Worm (Caenorhabditis elegans) whole organism, L1 larva: ENCODE results near the gene msa-1.

ENCODE experiments used
- C04F5.9 ChIP-seq: sonication (generic microtip); optimal IDR thresholded peaks from 2 replicates; lab custom pipeline; 2016; ENCODE audit warnings: missing genetic modification characterization, missing compliant biosample characterization
- C34B4.2 ChIP-seq: sonication (generic microtip); optimal IDR thresholded peaks from 2 replicates; lab custom pipeline; 2017; ENCODE audit warnings: mild to moderate bottlenecking, missing genetic modification characterization, missing compliant biosample characterization
- F16B12.6 ChIP-seq: fragments of 150-350 bp; optimal IDR thresholded peaks from 2 replicates; lab custom pipeline; 2014; ENCODE audit warnings: missing biosample characterization, missing genetic modification characterization
- alr-1 ChIP-seq: fragments of 200-800 bp; sonication (Bioruptor generic); optimal IDR thresholded peaks from 2 replicates; lab custom pipeline; 2018; ENCODE audit warnings: borderline replicate concordance, mild to moderate bottlenecking, missing genetic modification characterization, missing compliant biosample characterization
- blmp-1 ChIP-seq: fragments of 150-350 bp; optimal IDR thresholded peaks from 2 replicates; lab custom pipeline; 2014; ENCODE audit warnings: missing biosample characterization, missing genetic modification characterization
- ceh-8 ChIP-seq: fragments of 200-800 bp; sonication (Bioruptor generic); optimal IDR thresholded peaks from 2 replicates; lab custom pipeline; 2018; ENCODE audit warnings: mild to moderate bottlenecking, missing genetic modification characterization, moderate library complexity, missing compliant biosample characterization
- ceh-88 ChIP-seq: fragments of 200-800 bp; sonication (Bioruptor generic); IDR thresholded peaks from 2 replicates; pipeline ENCODE4 v1.3.6; 2022; ENCODE audit warnings: missing genetic modification characterization, missing compliant biosample characterization
- ceh-90 ChIP-seq: sonication (generic microtip); optimal IDR thresholded peaks from 2 replicates; lab custom pipeline; 2016; ENCODE audit warnings: missing genetic modification characterization, missing compliant biosample characterization
- dpl-1 ChIP-seq, 3 experiments: fragments of 150-350 bp in 2 of 3; sonication (generic microtip) in 1 of 3; optimal IDR thresholded peaks; 2 replicates each; lab custom pipeline; 2014 to 2017; ENCODE audit warnings: missing biosample characterization in 3 of 3, missing genetic modification characterization in 3 of 3, missing genetic modification reagents in 3 of 3
- dsc-1 ChIP-seq: sonication (generic microtip); optimal IDR thresholded peaks from 2 replicates; lab custom pipeline; 2016; ENCODE audit warnings: mild to moderate bottlenecking, missing genetic modification characterization, missing compliant biosample characterization
- efl-3 ChIP-seq: fragments of 200-800 bp; sonication (Bioruptor generic); optimal IDR thresholded peaks from 2 replicates; lab custom pipeline; 2018; ENCODE audit warnings: mild to moderate bottlenecking, missing genetic modification characterization, missing compliant biosample characterization
- egl-13 ChIP-seq: sonication (generic microtip); optimal IDR thresholded peaks from 2 replicates; lab custom pipeline; 2016; ENCODE audit warnings: missing genotype, missing genetic modification reagents, missing genetic modification characterization, missing compliant biosample characterization
- egl-27 ChIP-seq, 2 experiments: fragments of 150-350 bp in 1 of 2; sonication (generic microtip); optimal IDR thresholded peaks; 3 replicates each; lab custom pipeline; 2017 to 2018; ENCODE audit warnings: missing biosample characterization in 2 of 2, missing genetic modification characterization in 2 of 2, missing genetic modification reagents in 2 of 2
- elt-2 ChIP-seq: sonication (generic microtip); optimal IDR thresholded peaks from 2 replicates; lab custom pipeline; 2016; ENCODE audit warnings: missing genetic modification characterization, mild to moderate bottlenecking, inconsistent platforms, missing compliant biosample characterization, missing genetic modification reagents
- elt-3 ChIP-seq, 6 experiments: fragments of 150-350 bp in 1 of 6; sonication (generic microtip); optimal IDR thresholded peaks; 2 replicates each; lab custom pipeline; 2017 to 2018; ENCODE audit warnings: missing biosample characterization in 6 of 6, missing genetic modification characterization in 6 of 6, inconsistent platforms in 1 of 6
- ets-5 ChIP-seq: fragments of 200-800 bp; sonication (Bioruptor generic); IDR thresholded peaks from 2 replicates; pipeline ENCODE4 v1.3.6; 2022; ENCODE audit warnings: missing genetic modification characterization, missing compliant biosample characterization
- fkh-8 ChIP-seq: sonication (generic microtip); optimal IDR thresholded peaks from 2 replicates; lab custom pipeline; 2016; ENCODE audit warnings: mild to moderate bottlenecking, missing genetic modification characterization, missing compliant biosample characterization
- fos-1 ChIP-seq: fragments of 150-350 bp; optimal IDR thresholded peaks from 2 replicates; lab custom pipeline; 2014; ENCODE audit warnings: missing biosample characterization, missing genetic modification characterization
- hlh-17 ChIP-seq: fragments of 200-800 bp; sonication (Bioruptor generic); optimal IDR thresholded peaks from 2 replicates; lab custom pipeline; 2018; ENCODE audit warnings: missing genetic modification characterization, mild to moderate bottlenecking, missing compliant biosample characterization, moderate library complexity, borderline replicate concordance
- hpl-2 ChIP-seq: fragments of 150-350 bp; optimal IDR thresholded peaks from 2 replicates; lab custom pipeline; 2014; ENCODE audit warnings: missing biosample characterization, missing genetic modification reagents, missing genetic modification characterization
- isw-1 ChIP-seq: fragments of 200-800 bp; sonication (Bioruptor generic); IDR thresholded peaks from 2 replicates; pipeline ENCODE4 v1.3.6; 2022; ENCODE audit warnings: missing genetic modification characterization, missing compliant biosample characterization
- lin-13 ChIP-seq: fragments of 150-350 bp; optimal IDR thresholded peaks from 2 replicates; lab custom pipeline; 2014; ENCODE audit warnings: missing biosample characterization, missing genetic modification reagents, missing genetic modification characterization
- lin-15B ChIP-seq: fragments of 150-350 bp; sonication (generic microtip); optimal IDR thresholded peaks from 3 replicates; lab custom pipeline; 2014; ENCODE audit warnings: missing biosample characterization, missing genetic modification characterization
- lir-3 ChIP-seq: sonication (generic microtip); optimal IDR thresholded peaks from 2 replicates; lab custom pipeline; 2016; ENCODE audit warnings: mild to moderate bottlenecking, missing genetic modification characterization, moderate library complexity, missing compliant biosample characterization; ENCODE audit not compliant: poor library complexity
- mef-2 ChIP-seq: fragments of 150-350 bp; optimal IDR thresholded peaks from 2 replicates; lab custom pipeline; 2014; ENCODE audit warnings: missing biosample characterization, missing genetic modification characterization
- mep-1 ChIP-seq: fragments of 150-350 bp; optimal IDR thresholded peaks from 2 replicates; lab custom pipeline; 2014; ENCODE audit warnings: missing biosample characterization, missing genetic modification characterization
- nhr-11 ChIP-seq: fragments of 150-350 bp; optimal IDR thresholded peaks from 2 replicates; lab custom pipeline; 2014; ENCODE audit warnings: missing biosample characterization, missing genetic modification characterization
- nhr-12 ChIP-seq: sonication (generic microtip); optimal IDR thresholded peaks from 2 replicates; lab custom pipeline; 2017; ENCODE audit warnings: missing biosample characterization, missing genetic modification characterization
- nhr-19 ChIP-seq: fragments of 200-800 bp; sonication (Bioruptor generic); conservative IDR thresholded peaks from 2 replicates; pipeline ENCODE4 v1.3.6; 2022; ENCODE audit warnings: missing genetic modification characterization, missing compliant biosample characterization
- nhr-28 ChIP-seq: fragments of 150-350 bp; optimal IDR thresholded peaks from 2 replicates; lab custom pipeline; 2014; ENCODE audit warnings: missing biosample characterization, missing genetic modification characterization
- nhr-47 ChIP-seq: sonication (generic microtip); optimal IDR thresholded peaks from 2 replicates; lab custom pipeline; 2016; ENCODE audit warnings: mild to moderate bottlenecking, missing genetic modification characterization, moderate library complexity, missing compliant biosample characterization
- nhr-71 ChIP-seq: sonication (generic microtip); optimal IDR thresholded peaks from 2 replicates; lab custom pipeline; 2016; ENCODE audit warnings: mild to moderate bottlenecking, missing genetic modification characterization, moderate library complexity, missing compliant biosample characterization
- nhr-76 ChIP-seq: sonication (generic microtip); optimal IDR thresholded peaks from 2 replicates; lab custom pipeline; 2017; ENCODE audit warnings: missing biosample characterization, missing genetic modification characterization
- nhr-77 ChIP-seq: fragments of 150-350 bp; optimal IDR thresholded peaks from 2 replicates; lab custom pipeline; 2014; ENCODE audit warnings: missing biosample characterization, missing genetic modification characterization
- nhr-84 ChIP-seq: sonication (generic microtip); optimal IDR thresholded peaks from 2 replicates; lab custom pipeline; 2017; ENCODE audit warnings: missing biosample characterization, missing genetic modification characterization
- nhr-85 ChIP-seq: sonication (generic microtip); peaks from one replicate; lab custom pipeline; 2016; ENCODE audit warnings: missing genetic modification characterization, inconsistent platforms, missing compliant biosample characterization
- nhr-90 ChIP-seq: sonication (generic microtip); optimal IDR thresholded peaks from 2 replicates; lab custom pipeline; 2016; ENCODE audit warnings: mild to moderate bottlenecking, missing genetic modification characterization, missing compliant biosample characterization; ENCODE audit not compliant: poor library complexity
- pag-3 ChIP-seq: sonication (generic microtip); optimal IDR thresholded peaks from 2 replicates; lab custom pipeline; 2017; ENCODE audit warnings: missing genetic modification characterization, mild to moderate bottlenecking, missing compliant biosample characterization, antibody characterized with exemption, borderline replicate concordance; ENCODE audit not compliant: insufficient read depth
- pax-3 ChIP-seq: fragments of 200-800 bp; sonication (Bioruptor generic); optimal IDR thresholded peaks from 2 replicates; lab custom pipeline; 2018; ENCODE audit warnings: mild to moderate bottlenecking, missing genetic modification characterization, moderate library complexity, missing compliant biosample characterization
- rnt-1 ChIP-seq: sonication (generic microtip); optimal IDR thresholded peaks from 2 replicates; lab custom pipeline; 2016; ENCODE audit warnings: mild to moderate bottlenecking, missing genetic modification characterization, moderate library complexity, missing compliant biosample characterization
- snpc-4 ChIP-seq: fragments of 150-350 bp; optimal IDR thresholded peaks from 2 replicates; lab custom pipeline; 2014; ENCODE audit warnings: missing biosample characterization, missing genetic modification characterization
- snu-23 ChIP-seq: sonication (generic microtip); optimal IDR thresholded peaks from 2 replicates; lab custom pipeline; 2016; ENCODE audit warnings: missing genetic modification characterization, missing compliant biosample characterization
- sup-37 ChIP-seq: fragments of 200-800 bp; sonication (Bioruptor generic); optimal IDR thresholded peaks from 2 replicates; lab custom pipeline; 2018; ENCODE audit warnings: mild to moderate bottlenecking, missing genetic modification characterization, missing compliant biosample characterization
- tbx-2 ChIP-seq: sonication (generic microtip); optimal IDR thresholded peaks from 2 replicates; lab custom pipeline; 2016; ENCODE audit warnings: missing genetic modification characterization, missing compliant biosample characterization
- unc-130 ChIP-seq: fragments of 150-350 bp; optimal IDR thresholded peaks from 2 replicates; lab custom pipeline; 2017; ENCODE audit warnings: missing biosample characterization, missing genetic modification characterization, inconsistent platforms
- unc-30 ChIP-seq: sonication (generic microtip); optimal IDR thresholded peaks from 2 replicates; lab custom pipeline; 2017; ENCODE audit warnings: missing biosample characterization, missing genetic modification characterization
- unc-62 ChIP-seq: fragments of 150-350 bp; optimal IDR thresholded peaks from 2 replicates; lab custom pipeline; 2014; ENCODE audit warnings: missing biosample characterization, missing genetic modification reagents, missing genetic modification characterization
- unc-86 ChIP-seq: sonication (generic microtip); optimal IDR thresholded peaks from 2 replicates; lab custom pipeline; 2016; ENCODE audit warnings: missing genetic modification characterization, missing compliant biosample characterization
- unc-98 ChIP-seq: fragments of 200-800 bp; sonication (Bioruptor generic); IDR thresholded peaks from 2 replicates; pipeline ENCODE4 v1.3.6; 2022; ENCODE audit warnings: missing genetic modification characterization, missing compliant biosample characterization
- zip-4 ChIP-seq: fragments of 200-800 bp; sonication (Bioruptor generic); optimal IDR thresholded peaks from 2 replicates; lab custom pipeline; 2018; ENCODE audit warnings: mild to moderate bottlenecking, missing genetic modification characterization, moderate library complexity, missing compliant biosample characterization
- ztf-11 ChIP-seq, 2 experiments: sonication (generic microtip); optimal IDR thresholded peaks; 2 replicates each; lab custom pipeline; 2016 to 2017; ENCODE audit warnings: missing genetic modification characterization in 2 of 2, missing biosample characterization in 1 of 2, missing compliant biosample characterization in 1 of 2

msa-1 gene

ce11 chrIV:9096160-9096879 lies 7.9 kb downstream of the msa-1 start, which contains the start of the genes znf-706 and cpna-3:
Gene znf-706, minus strand, starts transcription at chrIV:9096231.
Gene cpna-3, plus strand, starts transcription at chrIV:9096842.
- TF ChIP-seq lin-15B (peak; percentile 47), hpl-2 (no peak), C04F5.9 (tag; lab: Kevin White, UChicago) (no peak), nhr-71 (tag; lab: Kevin White, UChicago) (peak; percentile 41), unc-62 (GFP tag; lab: Kevin White, UChicago) (no peak), nhr-19 (GFP tag; lab: Robert Waterston, UW) (0 out of 2 replicates have a peak, but pooled peaks have one; percentile 9), lin-13 (GFP tag; lab: Kevin White, UChicago) (no peak), nhr-12 (tag; lab: Kevin White, UChicago) (no peak), dsc-1 (tag; lab: Kevin White, UChicago) (peak; percentile 12), isw-1 (GFP tag; lab: Robert Waterston, UW) (no peak), pax-3 (no peak), unc-30 (tag; lab: Kevin White, UChicago) (no peak), efl-3 (GFP tag; lab: Kevin White, UChicago) (no peak), snpc-4 (tag; lab: Kevin White, UChicago) (no peak), nhr-77 (no peak), ets-5 (no peak), ceh-8 (GFP tag; lab: Kevin White, UChicago) (no peak), fos-1 (tag; lab: Kevin White, UChicago) (no peak), fkh-8 (tag; lab: Kevin White, UChicago) (no peak), F16B12.6 (tag; lab: Kevin White, UChicago) (peak; percentile 90), blmp-1 (tag; lab: Kevin White, UChicago) (no peak), C34B4.2 (tag; lab: Kevin White, UChicago) (no peak), mef-2 (tag; lab: Kevin White, UChicago) (no peak), nhr-84 (tag; lab: Kevin White, UChicago) (no peak), nhr-47 (tag; lab: Kevin White, UChicago) (peak; percentile 35), lir-3 (no peak), nhr-85 (tag; lab: Kevin White, UChicago) (peak; percentile 4), unc-130 (tag; lab: Kevin White, UChicago) (no peak), rnt-1 (tag; lab: Kevin White, UChicago) (peak; percentile 38), mep-1 (tag; lab: Kevin White, UChicago) (peak; percentile 43), egl-13 (tag; lab: Kevin White, UChicago) (no peak), ceh-88 (no peak), nhr-28 (tag; lab: Kevin White, UChicago) (no peak), zip-4 (no peak), unc-86 (tag; lab: Kevin White, UChicago) (no peak), nhr-76 (no peak), hlh-17 (GFP tag; lab: Kevin White, UChicago) (no peak), dpl-1 (GFP tag; optimal IDR thresholded peaks at IDR 0.05; lab: Kevin White, UChicago) (peak; percentile 65 to 70 (median 70)), pag-3 (tag; lab: Kevin White, UChicago) (no peak), elt-2 (tag; lab: Kevin White, UChicago) (no peak), nhr-90 (tag; lab: Kevin White, UChicago) (no peak), egl-27 (tag; optimal IDR thresholded peaks at IDR 0.05; lab: Kevin White, UChicago) (no peak), snu-23 (GFP tag; lab: Kevin White, UChicago) (peak; percentile 54), ztf-11 (tag; optimal IDR thresholded peaks at IDR 0.05; lab: Kevin White, UChicago) (no peak), alr-1 (no peak), tbx-2 (tag; lab: Kevin White, UChicago) (peak; percentile 14), nhr-11 (no peak), sup-37 (no peak), unc-98 (GFP tag; lab: Robert Waterston, UW) (no peak), elt-3 (tag; optimal IDR thresholded peaks at IDR 0.05; lab: Kevin White, UChicago) (no peak), ceh-90 (no peak)
